Worm (Caenorhabditis elegans) whole organism, young adult: ENCODE results near the gene rbm-42.

ENCODE experiments used
- B0035.1 ChIP-seq: sonication (generic microtip); optimal IDR thresholded peaks from 2 replicates; lab custom pipeline; 2016; ENCODE audit warnings: missing genetic modification characterization, mild to moderate bottlenecking, missing compliant biosample characterization, missing genotype, missing genetic modification reagents
- B0336.3 ChIP-seq: fragments of 200-800 bp; sonication (Bioruptor generic); IDR thresholded peaks from 2 replicates; pipeline ENCODE4 v1.3.6; 2022; ENCODE audit warnings: missing genetic modification characterization, missing compliant biosample characterization
- C06A6.2 ChIP-seq: fragments of 200-800 bp; sonication (Bioruptor generic); conservative IDR thresholded peaks from 2 replicates; pipeline ENCODE4 v1.3.6; 2022; ENCODE audit warnings: missing genetic modification characterization, missing compliant biosample characterization
- C17E4.6 ChIP-seq: fragments of 200-800 bp; sonication (Bioruptor generic); IDR thresholded peaks from 2 replicates; pipeline ENCODE4 v1.3.6; 2022; ENCODE audit warnings: missing genetic modification reagents, missing genetic modification characterization, missing compliant biosample characterization
- F23B12.7 ChIP-seq: sonication (generic microtip); optimal IDR thresholded peaks from 2 replicates; lab custom pipeline; 2017; ENCODE audit warnings: missing genetic modification characterization, mild to moderate bottlenecking, missing compliant biosample characterization, antibody characterized with exemption, moderate library complexity; ENCODE audit not compliant: insufficient read depth
- F33H1.4 ChIP-seq: fragments of 200-800 bp; sonication (Bioruptor generic); IDR thresholded peaks from 2 replicates; pipeline ENCODE4 v1.3.6; 2022; ENCODE audit warnings: missing genetic modification reagents, missing genetic modification characterization, missing compliant biosample characterization
- F39B2.1 ChIP-seq: fragments of 200-800 bp; sonication (Bioruptor generic); IDR thresholded peaks from 2 replicates; pipeline ENCODE4 v1.3.6; 2022; ENCODE audit warnings: missing genetic modification reagents, missing genetic modification characterization, missing compliant biosample characterization
- F57A8.1 ChIP-seq: fragments of 200-800 bp; sonication (Bioruptor generic); optimal IDR thresholded peaks from 2 replicates; lab custom pipeline; 2018; ENCODE audit warnings: mild to moderate bottlenecking, missing genetic modification characterization, moderate library complexity, missing compliant biosample characterization
- K11D2.4 ChIP-seq: fragments of 200-800 bp; sonication (Bioruptor generic); IDR thresholded peaks from 2 replicates; pipeline ENCODE4 v1.3.6; 2022; ENCODE audit warnings: missing genetic modification reagents, missing genetic modification characterization, missing compliant biosample characterization
- K12H6.12 ChIP-seq: fragments of 200-800 bp; sonication (Bioruptor generic); optimal IDR thresholded peaks from 2 replicates; lab custom pipeline; 2018; ENCODE audit warnings: mild to moderate bottlenecking, missing genetic modification characterization, missing compliant biosample characterization
- T26A5.8 ChIP-seq: sonication (generic microtip); optimal IDR thresholded peaks from 2 replicates; lab custom pipeline; 2016; ENCODE audit warnings: missing genetic modification characterization, missing compliant biosample characterization
- Y53F4B.3 ChIP-seq: fragments of 200-800 bp; sonication (Bioruptor generic); IDR thresholded peaks from 2 replicates; pipeline ENCODE4 v1.3.6; 2022; ENCODE audit warnings: missing genetic modification reagents, missing genetic modification characterization, missing compliant biosample characterization
- Y56A3A.18 ChIP-seq: fragments of 200-800 bp; sonication (Bioruptor generic); IDR thresholded peaks from 2 replicates; pipeline ENCODE4 v1.3.6; 2022; ENCODE audit warnings: missing genetic modification reagents, missing genetic modification characterization, missing compliant biosample characterization
- Y95B8A.8 ChIP-seq: fragments of 200-800 bp; sonication (Bioruptor generic); IDR thresholded peaks from 2 replicates; pipeline ENCODE4 v1.3.6; 2022; ENCODE audit warnings: missing genetic modification reagents, missing genetic modification characterization, missing compliant biosample characterization
- akir-1 ChIP-seq: fragments of 200-800 bp; sonication (Bioruptor generic); optimal IDR thresholded peaks from 2 replicates; lab custom pipeline; 2018; ENCODE audit warnings: mild to moderate bottlenecking, missing genetic modification characterization, moderate library complexity, missing compliant biosample characterization
- aptf-2 ChIP-seq: fragments of 200-800 bp; sonication (Bioruptor generic); conservative IDR thresholded peaks from 2 replicates; pipeline ENCODE4 v1.3.6; 2022; ENCODE audit warnings: missing genetic modification reagents, missing genetic modification characterization, missing compliant biosample characterization
- aptf-3 ChIP-seq: fragments of 200-800 bp; sonication (Bioruptor generic); IDR thresholded peaks from 2 replicates; pipeline ENCODE4 v1.3.6; 2022; ENCODE audit warnings: missing genetic modification characterization, missing compliant biosample characterization
- athp-1 ChIP-seq: sonication (generic microtip); optimal IDR thresholded peaks from 2 replicates; lab custom pipeline; 2017; ENCODE audit warnings: mild to moderate bottlenecking, missing genetic modification characterization, missing compliant biosample characterization
- bed-1 ChIP-seq: fragments of 200-800 bp; sonication (Bioruptor generic); IDR thresholded peaks from 2 replicates; pipeline ENCODE4 v1.3.6; 2022; ENCODE audit warnings: missing genetic modification reagents, missing genetic modification characterization, missing compliant biosample characterization
- bed-2 ChIP-seq: fragments of 200-800 bp; sonication (Bioruptor generic); IDR thresholded peaks from 2 replicates; pipeline ENCODE4 v1.3.6; 2022; ENCODE audit warnings: missing genetic modification reagents, missing genetic modification characterization, missing compliant biosample characterization
- cebp-2 ChIP-seq: fragments of 200-800 bp; sonication (Bioruptor generic); IDR thresholded peaks from 2 replicates; pipeline ENCODE4 v1.3.6; 2022; ENCODE audit warnings: missing genetic modification characterization, missing compliant biosample characterization
- ceh-27 ChIP-seq: fragments of 200-800 bp; sonication (Bioruptor generic); optimal IDR thresholded peaks from 2 replicates; lab custom pipeline; 2018; ENCODE audit warnings: mild to moderate bottlenecking, missing genetic modification characterization, moderate library complexity, missing compliant biosample characterization
- ceh-40 ChIP-seq: fragments of 200-800 bp; sonication (Bioruptor generic); IDR thresholded peaks from 2 replicates; pipeline ENCODE4 v1.3.6; 2022; ENCODE audit warnings: missing genetic modification characterization, missing compliant biosample characterization
- ceh-58 ChIP-seq: fragments of 200-800 bp; sonication (Bioruptor generic); IDR thresholded peaks from 2 replicates; pipeline ENCODE4 v1.3.6; 2022; ENCODE audit warnings: missing genetic modification characterization, missing compliant biosample characterization
- ceh-91 ChIP-seq: fragments of 200-800 bp; sonication (Bioruptor generic); IDR thresholded peaks from 2 replicates; pipeline ENCODE4 v1.3.6; 2022; ENCODE audit warnings: missing genetic modification reagents, missing genetic modification characterization, missing compliant biosample characterization
- die-1 ChIP-seq: sonication (generic microtip); optimal IDR thresholded peaks from 2 replicates; lab custom pipeline; 2016; ENCODE audit warnings: missing genotype, mild to moderate bottlenecking, missing genetic modification characterization, missing compliant biosample characterization
- egl-44 ChIP-seq: fragments of 200-800 bp; sonication (Bioruptor generic); IDR thresholded peaks from 2 replicates; pipeline ENCODE4 v1.3.6; 2022; ENCODE audit warnings: missing genetic modification reagents, missing genetic modification characterization, missing compliant biosample characterization
- ekl-4 ChIP-seq: fragments of 200-800 bp; sonication (Bioruptor generic); IDR thresholded peaks from 2 replicates; pipeline ENCODE4 v1.3.6; 2022; ENCODE audit warnings: missing genetic modification reagents, missing genetic modification characterization, missing compliant biosample characterization
- fkh-3 ChIP-seq: sonication (generic microtip); optimal IDR thresholded peaks from 2 replicates; lab custom pipeline; 2016; ENCODE audit warnings: mild to moderate bottlenecking, missing genetic modification characterization, missing compliant biosample characterization
- hlh-12 ChIP-seq: sonication (generic microtip); optimal IDR thresholded peaks from 2 replicates; lab custom pipeline; 2016; ENCODE audit warnings: missing genetic modification characterization, missing compliant biosample characterization
- hlh-26 ChIP-seq: fragments of 200-800 bp; sonication (Bioruptor generic); conservative IDR thresholded peaks from 2 replicates; pipeline ENCODE4 v1.3.6; 2022; ENCODE audit warnings: missing genetic modification reagents, missing genetic modification characterization, missing compliant biosample characterization
- lag-1 ChIP-seq: fragments of 200-800 bp; sonication (Bioruptor generic); IDR thresholded peaks from 2 replicates; pipeline ENCODE4 v1.3.6; 2022; ENCODE audit warnings: missing genetic modification reagents, missing genetic modification characterization, missing compliant biosample characterization
- let-607 ChIP-seq, 2 experiments: fragments of 200-800 bp in 1 of 2; sonication (Bioruptor generic) in 1 of 2; sonication (generic microtip) in 1 of 2; optimal IDR thresholded peaks; 2 replicates each; lab custom pipeline; 2016 to 2018; ENCODE audit warnings: mild to moderate bottlenecking in 2 of 2, missing compliant biosample characterization in 2 of 2, missing genetic modification characterization in 2 of 2, moderate library complexity in 2 of 2, missing genotype in 1 of 2
- lin-54 ChIP-seq: fragments of 200-800 bp; sonication (Bioruptor generic); optimal IDR thresholded peaks from 2 replicates; lab custom pipeline; 2018; ENCODE audit warnings: mild to moderate bottlenecking, missing genetic modification characterization, missing compliant biosample characterization
- mcd-1 ChIP-seq: fragments of 200-800 bp; sonication (Bioruptor generic); IDR thresholded peaks from 2 replicates; pipeline ENCODE4 v1.3.6; 2022; ENCODE audit warnings: missing genetic modification reagents, missing genetic modification characterization, missing compliant biosample characterization
- mes-4 ChIP-seq: sonication (generic microtip); optimal IDR thresholded peaks from 2 replicates; lab custom pipeline; 2016; ENCODE audit warnings: missing genotype, missing genetic modification characterization, missing compliant biosample characterization
- nfya-1 ChIP-seq: sonication (generic microtip); optimal IDR thresholded peaks from 2 replicates; lab custom pipeline; 2017; ENCODE audit warnings: antibody characterized with exemption, missing compliant biosample characterization, missing genetic modification characterization, borderline replicate concordance; ENCODE audit not compliant: insufficient read depth
- nhr-179 ChIP-seq: sonication (generic microtip); optimal IDR thresholded peaks from 2 replicates; lab custom pipeline; 2016; ENCODE audit warnings: mild to moderate bottlenecking, missing genetic modification characterization, missing compliant biosample characterization
- nhr-80 ChIP-seq: sonication (generic microtip); optimal IDR thresholded peaks from 2 replicates; lab custom pipeline; 2016; ENCODE audit warnings: missing genetic modification characterization, missing compliant biosample characterization
- sea-2 ChIP-seq: fragments of 200-800 bp; sonication (Bioruptor generic); IDR thresholded peaks from 2 replicates; pipeline ENCODE4 v1.3.6; 2022; ENCODE audit warnings: missing genetic modification characterization, missing compliant biosample characterization
- snpc-4 ChIP-seq, 5 experiments: fragments of 150-350 bp in 1 of 5; sonication (generic microtip) in 4 of 5; optimal IDR thresholded peaks; 2 replicates each; lab custom pipeline; 2014 to 2018; ENCODE audit warnings: missing genetic modification characterization in 5 of 5, missing biosample characterization in 3 of 5, antibody characterized with exemption in 2 of 5, mild to moderate bottlenecking in 2 of 5, missing compliant biosample characterization in 2 of 5, missing genotype in 2 of 5, moderate library complexity in 2 of 5, missing genetic modification reagents in 1 of 5
- tbx-9 ChIP-seq: sonication (generic microtip); optimal IDR thresholded peaks from 2 replicates; lab custom pipeline; 2016; ENCODE audit warnings: borderline replicate concordance, missing genetic modification characterization, inconsistent platforms, missing compliant biosample characterization
- unc-130 ChIP-seq: sonication (generic microtip); optimal IDR thresholded peaks from 2 replicates; lab custom pipeline; 2016; ENCODE audit warnings: missing genetic modification reagents, missing genetic modification characterization, missing compliant biosample characterization
- zim-3 ChIP-seq: sonication (generic microtip); optimal IDR thresholded peaks from 2 replicates; lab custom pipeline; 2017; ENCODE audit warnings: mild to moderate bottlenecking, missing genetic modification characterization, moderate library complexity, missing compliant biosample characterization
- ztf-22 ChIP-seq: fragments of 200-800 bp; sonication (Bioruptor generic); optimal IDR thresholded peaks from 2 replicates; lab custom pipeline; 2018; ENCODE audit warnings: mild to moderate bottlenecking, missing genetic modification characterization, moderate library complexity, missing compliant biosample characterization
- ztf-26 ChIP-seq: sonication (generic microtip); optimal IDR thresholded peaks from 2 replicates; lab custom pipeline; 2017; ENCODE audit warnings: missing genetic modification characterization, missing compliant biosample characterization
- ztf-3 ChIP-seq: fragments of 200-800 bp; sonication (Bioruptor generic); optimal IDR thresholded peaks from 2 replicates; lab custom pipeline; 2018; ENCODE audit warnings: mild to moderate bottlenecking, missing genetic modification characterization, missing compliant biosample characterization

Gene rbm-42

DNA sequence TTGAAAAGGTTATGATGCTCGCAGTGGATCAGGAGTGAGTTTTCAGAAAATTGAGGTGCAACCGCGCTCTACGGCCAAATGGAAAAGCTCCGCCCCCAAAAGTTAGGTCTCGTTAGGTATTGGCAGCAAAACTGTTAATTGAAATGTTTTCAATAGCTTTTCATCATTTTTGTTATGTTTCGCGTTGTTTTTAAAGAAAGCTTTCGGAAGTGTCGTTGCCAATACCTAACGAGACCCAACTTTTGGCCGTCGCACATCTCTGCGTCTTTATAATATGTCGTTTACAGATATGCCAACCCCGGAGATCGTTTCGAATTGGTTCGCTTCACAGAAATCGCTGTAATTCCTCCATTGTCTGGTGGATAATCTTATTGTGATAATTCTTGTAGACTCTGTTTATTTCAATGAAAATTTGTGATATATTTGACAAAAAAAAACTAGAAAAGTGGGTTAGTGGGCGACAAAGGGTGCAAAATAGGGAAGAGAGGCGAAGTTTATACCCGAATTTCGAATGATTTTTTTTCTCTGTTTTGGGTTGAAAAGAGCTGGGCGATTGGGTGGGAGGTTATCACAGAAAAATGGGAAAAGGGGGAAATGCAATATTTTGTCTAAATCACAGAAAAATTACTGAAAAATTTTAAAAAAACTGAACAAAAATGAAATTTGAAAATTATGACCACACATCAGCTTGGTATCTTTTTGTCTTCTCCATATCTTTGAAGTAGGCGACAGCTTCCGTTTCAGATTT lies 43.4 kb upstream of the rbm-42 start (continued):
- no peak for TF ChIP-seq nfya-1 (tag; lab: Kevin White, UChicago)
- no peak for TF ChIP-seq mes-4 (tag; lab: Kevin White, UChicago)
- no peak for TF ChIP-seq ceh-91
- TF ChIP-seq ceh-58 (GFP tag; lab: Robert Waterston, UW) = no peak
- TF ChIP-seq fkh-3 (tag; lab: Kevin White, UChicago) = no peak
- TF ChIP-seq ztf-3 (GFP tag; lab: Kevin White, UChicago) = no peak
- no peak; the same call in 1 of the 2 replicates for TF ChIP-seq C06A6.2
- TF ChIP-seq cebp-2 = no peak
- TF ChIP-seq hlh-12 (tag; lab: Kevin White, UChicago) = no peak
- TF ChIP-seq sea-2 (GFP tag; lab: Robert Waterston, UW) = no peak
- peak; percentile 75 for TF ChIP-seq mcd-1 (GFP tag; lab: Robert Waterston, UW)
- TF ChIP-seq F23B12.7 (tag; lab: Kevin White, UChicago) = peak; percentile 18
- no peak for TF ChIP-seq hlh-26 (GFP tag; lab: Robert Waterston, UW)
- peak; percentile 56; the same call in 1 of the 2 replicates for TF ChIP-seq Y56A3A.18
- no peak; the same call in 1 of the 2 replicates for TF ChIP-seq egl-44 (GFP tag; lab: Robert Waterston, UW)
- TF ChIP-seq aptf-2 (GFP tag; lab: Robert Waterston, UW) = no peak
- TF ChIP-seq lin-54 (GFP tag; lab: Kevin White, UChicago) = peak; percentile 28
- TF ChIP-seq K12H6.12 (tag; lab: Kevin White, UChicago) = no peak
- TF ChIP-seq nhr-80 (tag; lab: Kevin White, UChicago) = peak; percentile 42
- TF ChIP-seq bed-2 = no peak
- no peak for TF ChIP-seq snpc-4 (GFP tag; optimal IDR thresholded peaks at IDR 0.05; lab: Kevin White, UChicago)
- no peak for TF ChIP-seq snpc-4 (tag; optimal IDR thresholded peaks at IDR 0.05; lab: Kevin White, UChicago)
- TF ChIP-seq K11D2.4 = no peak
- peak; percentile 56; the same call in 1 of the 2 replicates for TF ChIP-seq ekl-4 (GFP tag; lab: Robert Waterston, UW)
- peak; percentile 68 for TF ChIP-seq B0336.3 (GFP tag; lab: Robert Waterston, UW)
- TF ChIP-seq ceh-27 (GFP tag; lab: Kevin White, UChicago) = peak; percentile 25
- TF ChIP-seq bed-1 (GFP tag; lab: Robert Waterston, UW) = no peak
- TF ChIP-seq zim-3 = peak; percentile 11
- no peak for TF ChIP-seq Y53F4B.3
- no peak for TF ChIP-seq C17E4.6
- no peak for TF ChIP-seq tbx-9 (tag; lab: Kevin White, UChicago)
- 0 out of 2 replicates have a peak, but pooled peaks have one; percentile 20 for TF ChIP-seq Y95B8A.8 (GFP tag; lab: Robert Waterston, UW)
- TF ChIP-seq aptf-3 = peak; percentile 7; the same call in 1 of the 2 replicates
- TF ChIP-seq ceh-40 (GFP tag; lab: Robert Waterston, UW) = no peak
- no peak for TF ChIP-seq ztf-22 (GFP tag; lab: Kevin White, UChicago)
- TF ChIP-seq F57A8.1 (GFP tag; lab: Kevin White, UChicago) = no peak
- TF ChIP-seq T26A5.8 (tag; lab: Kevin White, UChicago) = no peak
- no peak for TF ChIP-seq lag-1 (GFP tag; lab: Robert Waterston, UW)
- TF ChIP-seq F39B2.1 (GFP tag; lab: Robert Waterston, UW) = no peak
- no peak for TF ChIP-seq ztf-26 (tag; lab: Kevin White, UChicago)
- TF ChIP-seq akir-1 (GFP tag; lab: Kevin White, UChicago) = no peak
- no peak for TF ChIP-seq die-1 (tag; lab: Kevin White, UChicago)
- no peak for TF ChIP-seq nhr-179
- TF ChIP-seq unc-130 (GFP tag; lab: Kevin White, UChicago) = no peak
- no peak for TF ChIP-seq B0035.1 (tag; lab: Kevin White, UChicago)
- peak in 1 of 2 experiments; percentile 20 for TF ChIP-seq let-607 (tag; optimal IDR thresholded peaks at IDR 0.05; lab: Kevin White, UChicago)
- peak; percentile 58 for TF ChIP-seq athp-1 (tag; lab: Kevin White, UChicago)
- no peak for TF ChIP-seq F33H1.4 (GFP tag; lab: Robert Waterston, UW)
